Worm (Caenorhabditis elegans): Measurements from ENCODE around the gene lron-13.

The lron-13 gene

ce11 chrIII:13563583-13563982, 36.3 kb downstream of the lron-13 start:
- no peak for TF ChIP-seq unc-62 (GFP tag; optimal IDR thresholded peaks at IDR 0.05)

ce11 chrIII:13564929-13565328, 37.7 kb downstream of the lron-13 start, which contains the start of gene aldo-1:
TSS of gene aldo-1 (minus strand) at chrIII:13564937.
- no peak for TF ChIP-seq unc-62 (GFP tag; optimal IDR thresholded peaks at IDR 0.05)

- TF ChIP-seq unc-62 (GFP tag; optimal IDR thresholded peaks at IDR 0.05): no peak
These were observed 38.7 kb downstream of the lron-13 start for ce11 chrIII:13565972-13566371.

- no peak for TF ChIP-seq unc-62 (GFP tag; optimal IDR thresholded peaks at IDR 0.05)
These were observed 43.1 kb downstream of the lron-13 start, which contains the start of gene exc-12 for ce11 chrIII:13570347-13570746. TSS of gene exc-12 (minus strand) at chrIII:13570447.

- no peak for TF ChIP-seq unc-62 (GFP tag; optimal IDR thresholded peaks at IDR 0.05)
These were observed 48.5 kb downstream of the lron-13 start, which contains the start of gene osm-7 for ce11 chrIII:13575610-13576232. TSS of gene osm-7 (plus strand) at chrIII:13576182.

- no peak for TF ChIP-seq unc-62 (GFP tag; optimal IDR thresholded peaks at IDR 0.05)
These were observed 52.8 kb downstream of the lron-13 start for ce11 chrIII:13580076-13580475.

- TF ChIP-seq unc-62 (GFP tag; optimal IDR thresholded peaks at IDR 0.05): no peak
These were observed 53.3 kb downstream of the lron-13 start, which contains the start of gene T05D4.5 for ce11 chrIII:13580538-13580937. TSS of gene T05D4.5 (plus strand) at chrIII:13580838.

- no peak for TF ChIP-seq unc-62 (GFP tag; optimal IDR thresholded peaks at IDR 0.05)
These were observed 54.5 kb downstream of the lron-13 start for ce11 chrIII:13581727-13582126.

All from whole organism, dauer.